Worm (Caenorhabditis elegans) whole organism, early embryonic: ENCODE measurements around the gene wdr-62.

Experiments
- aly-1 ChIP-seq: sonication (generic microtip); optimal IDR thresholded peaks from 2 replicates; lab custom pipeline; 2016; ENCODE audit warnings: missing genetic modification characterization, missing compliant biosample characterization
- ama-1 ChIP-seq: fragments of 150-350 bp; optimal IDR thresholded peaks from 2 replicates; lab custom pipeline; 2014
- ceh-13 ChIP-seq: fragments of 200-800 bp; sonication (Bioruptor generic); optimal IDR thresholded peaks from 2 replicates; lab custom pipeline; 2018; ENCODE audit warnings: mild to moderate bottlenecking, missing genetic modification characterization, missing compliant biosample characterization
- ceh-36 ChIP-seq: sonication (generic microtip); optimal IDR thresholded peaks from 2 replicates; lab custom pipeline; 2016; ENCODE audit warnings: missing genetic modification characterization, inconsistent platforms, missing compliant biosample characterization
- ets-7 ChIP-seq: sonication (generic microtip); optimal IDR thresholded peaks from 2 replicates; lab custom pipeline; 2016; ENCODE audit warnings: missing genotype, missing genetic modification characterization, missing compliant biosample characterization
- flt-1 ChIP-seq: fragments of 200-800 bp; sonication (Bioruptor generic); IDR thresholded peaks from 2 replicates; pipeline ENCODE4 v1.3.6; 2022; ENCODE audit warnings: missing genetic modification characterization, missing compliant biosample characterization
- hmbx-1 ChIP-seq: sonication (generic microtip); optimal IDR thresholded peaks from 2 replicates; lab custom pipeline; 2016; ENCODE audit warnings: mild to moderate bottlenecking, missing genetic modification characterization, missing compliant biosample characterization
- hnd-1 ChIP-seq: sonication (generic microtip); optimal IDR thresholded peaks from 2 replicates; lab custom pipeline; 2016; ENCODE audit warnings: missing genetic modification characterization, missing compliant biosample characterization
- sea-1 ChIP-seq: fragments of 200-800 bp; sonication (Bioruptor generic); conservative IDR thresholded peaks from 2 replicates; pipeline ENCODE4 v1.3.6; 2022; ENCODE audit warnings: missing genetic modification characterization, missing compliant biosample characterization
- tbx-11 ChIP-seq: fragments of 200-800 bp; sonication (Bioruptor generic); IDR thresholded peaks from 2 replicates; pipeline ENCODE4 v1.3.6; 2022; ENCODE audit warnings: missing genetic modification characterization, missing compliant biosample characterization
- tbx-37 ChIP-seq: fragments of 200-800 bp; sonication (Bioruptor generic); conservative IDR thresholded peaks from 2 replicates; pipeline ENCODE4 v1.3.6; 2022; ENCODE audit warnings: missing genetic modification reagents, missing genetic modification characterization, missing compliant biosample characterization
- tra-4 ChIP-seq: sonication (generic microtip); optimal IDR thresholded peaks from 2 replicates; lab custom pipeline; 2017; ENCODE audit warnings: missing genetic modification characterization, missing compliant biosample characterization

DNA sequence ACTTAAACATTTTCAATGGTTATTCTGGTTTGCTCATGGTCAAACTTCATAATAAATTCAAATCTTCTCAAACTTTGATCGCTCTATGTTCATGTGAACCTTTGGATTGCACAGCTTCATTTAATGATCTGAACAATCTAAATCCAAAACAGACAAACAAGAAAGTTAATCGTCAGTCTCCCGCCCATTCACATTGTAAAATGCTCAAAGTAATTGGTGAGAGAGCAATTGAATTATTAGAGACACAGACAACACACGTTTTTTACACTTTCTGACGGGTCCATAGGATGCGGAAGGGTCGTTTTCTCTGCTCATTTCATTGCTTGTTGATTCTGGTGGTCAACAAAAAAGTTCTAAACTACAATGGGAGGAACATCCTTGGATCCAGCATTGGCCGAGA, 52.9 kb downstream of the wdr-62 start, which contains the start of gene gsnl-1:
- TF ChIP-seq ama-1 (lab: Kevin White, UChicago), result no peak
- TF ChIP-seq ceh-36 (tag; lab: Kevin White, UChicago), result no peak
- TF ChIP-seq flt-1 (GFP tag; lab: Robert Waterston, UW), result no peak
- TF ChIP-seq ets-7, result no peak
- TF ChIP-seq tra-4 (tag; lab: Kevin White, UChicago), result no peak
- no peak for TF ChIP-seq sea-1 (GFP tag; lab: Robert Waterston, UW)
- no peak for TF ChIP-seq aly-1 (tag; lab: Kevin White, UChicago)
- TF ChIP-seq tbx-37, result no peak
- no peak for TF ChIP-seq ceh-13 (GFP tag; lab: Kevin White, UChicago)
- TF ChIP-seq hnd-1, result no peak
- no peak for TF ChIP-seq hmbx-1 (tag; lab: Kevin White, UChicago)
- TF ChIP-seq tbx-11 (GFP tag; lab: Robert Waterston, UW), result no peak
